Fruit fly (Drosophila melanogaster): ENCODE results near the gene CG31140.

Gene CG31140

dm6 chr3R:24006449-24007159 lies 43.6 kb downstream of the CG31140 start (continued):
- TF ChIP-seq CG13424 (tag; optimal IDR thresholded peaks at IDR 0.05) (no peak), CG12391 (tag; optimal IDR thresholded peaks at IDR 0.05) (no peak), ham (GFP tag; IDR thresholded peaks at IDR 0.05) (no peak), CG15696 (tag; optimal IDR thresholded peaks at IDR 0.05) (no peak), sob (GFP tag; IDR thresholded peaks at IDR 0.05) (no peak), B-H2 (GFP tag; optimal IDR thresholded peaks at IDR 0.05) (no peak), scrt (GFP tag; optimal IDR thresholded peaks at IDR 0.05) (no peak), CG16813 (GFP tag; IDR thresholded peaks at IDR 0.05; ENCODE audit: partially characterized antibody) (no peak), Eip74EF (GFP tag; optimal IDR thresholded peaks at IDR 0.05) (no peak), Hsf (GFP tag; optimal IDR thresholded peaks at IDR 0.05) (no peak), CG1792 (GFP tag; optimal IDR thresholded peaks at IDR 0.05) (no peak), CG17802 (tag; optimal IDR thresholded peaks at IDR 0.05) (no peak), stc (GFP tag; IDR thresholded peaks at IDR 0.05) (no peak), hbn (GFP tag; IDR thresholded peaks at IDR 0.05; ENCODE audit: partially characterized antibody) (no peak), Dfd (GFP tag; optimal IDR thresholded peaks at IDR 0.05) (no peak), tx (GFP tag; optimal IDR thresholded peaks at IDR 0.05) (no peak), Gsc (GFP tag; IDR thresholded peaks at IDR 0.05) (no peak), luna (GFP tag; optimal IDR thresholded peaks at IDR 0.05) (no peak), CG7357 (GFP tag; IDR thresholded peaks at IDR 0.05) (no peak), CG7372 (GFP tag; IDR thresholded peaks at IDR 0.05) (no peak), az2 (GFP tag; optimal IDR thresholded peaks at IDR 0.05) (no peak), CG11560 (tag; IDR thresholded peaks at IDR 0.05) (no peak), ato (GFP tag; IDR thresholded peaks at IDR 0.05; ENCODE audit: partially characterized antibody) (no peak), crc (GFP tag; optimal IDR thresholded peaks at IDR 0.05) (no peak), ssp (GFP tag; IDR thresholded peaks at IDR 0.05) (no peak), CG16863 (GFP tag; optimal IDR thresholded peaks at IDR 0.05) (no peak), CG15073 (GFP tag; optimal IDR thresholded peaks at IDR 0.05) (no peak), org-1 (GFP tag; optimal IDR thresholded peaks at IDR 0.05) (no peak), Asciz (GFP tag; optimal IDR thresholded peaks at IDR 0.05) (no peak), Lim3 (GFP tag; IDR thresholded peaks at IDR 0.05) (no peak), sr (GFP tag; IDR thresholded peaks at IDR 0.05) (no peak), rib (GFP tag; IDR thresholded peaks at IDR 0.05) (no peak), CG17385 (GFP tag; optimal IDR thresholded peaks at IDR 0.05) (no peak), sisA (GFP tag; IDR thresholded peaks at IDR 0.05) (no peak), Chrac-16 (GFP tag; optimal IDR thresholded peaks at IDR 0.05) (peak; percentile 10), mam (GFP tag; optimal IDR thresholded peaks at IDR 0.05) (no peak), Bgb (GFP tag; IDR thresholded peaks at IDR 0.05; ENCODE audit: partially characterized antibody) (peak; percentile 48; the same call in 1 of the 2 replicates), CG14050 (GFP tag; IDR thresholded peaks at IDR 0.05) (no peak), gem (tag; optimal IDR thresholded peaks at IDR 0.05) (peak; percentile 32), CG11695 (GFP tag; IDR thresholded peaks at IDR 0.05) (no peak), pho (GFP tag; optimal IDR thresholded peaks at IDR 0.05) (no peak), CG4820 (GFP tag; optimal IDR thresholded peaks at IDR 0.05) (no peak), CG2199 (GFP tag; IDR thresholded peaks at IDR 0.05) (peak; percentile 62; the same call in 1 of the 3 replicates), Pdp1 (GFP tag; optimal IDR thresholded peaks at IDR 0.05) (no peak), CG34376 (GFP tag; optimal IDR thresholded peaks at IDR 0.05) (peak; percentile 50), CG12299 (tag; optimal IDR thresholded peaks at IDR 0.05) (no peak), schlank (tag; optimal IDR thresholded peaks at IDR 0.05) (no peak), dpn (GFP tag; optimal IDR thresholded peaks at IDR 0.05) (no peak), Bteb2 (GFP tag; optimal IDR thresholded peaks at IDR 0.05) (no peak), mirr (GFP tag; optimal IDR thresholded peaks at IDR 0.05) (peak; percentile 46), jing (GFP tag; optimal IDR thresholded peaks at IDR 0.05) (no peak)

Measured in whole organism, embryonic.